Worm (Caenorhabditis elegans) whole organism, L2 larva: ENCODE data around the gene cdf-1.

Experiments used
- C34F6.9 ChIP-seq: fragments of 150-350 bp; optimal IDR thresholded peaks from 2 replicates; lab custom pipeline; 2014; ENCODE audit warnings: missing biosample characterization, missing genetic modification characterization
- F13H6.1 ChIP-seq: sonication (generic microtip); optimal IDR thresholded peaks from 2 replicates; lab custom pipeline; 2016; ENCODE audit warnings: missing genetic modification characterization, missing compliant biosample characterization
- R02D3.7 ChIP-seq: fragments of 150-350 bp; optimal IDR thresholded peaks from 2 replicates; lab custom pipeline; 2014; ENCODE audit warnings: missing biosample characterization, missing genetic modification characterization
- ama-1 ChIP-seq: fragments of 150-350 bp; optimal IDR thresholded peaks from 2 replicates; lab custom pipeline; 2018; ENCODE audit warnings: inconsistent platforms
- blmp-1 ChIP-seq: sonication (generic microtip); optimal IDR thresholded peaks from 2 replicates; lab custom pipeline; 2017; ENCODE audit warnings: missing genetic modification characterization, mild to moderate bottlenecking, missing compliant biosample characterization, antibody characterized with exemption, moderate library complexity; ENCODE audit not compliant: insufficient read depth
- ceh-16 ChIP-seq: fragments of 150-350 bp; optimal IDR thresholded peaks from 2 replicates; lab custom pipeline; 2014; ENCODE audit warnings: missing biosample characterization, missing genetic modification characterization
- ceh-82 ChIP-seq: fragments of 150-350 bp; optimal IDR thresholded peaks from 2 replicates; lab custom pipeline; 2014; ENCODE audit warnings: missing biosample characterization, missing genetic modification characterization
- crh-2 ChIP-seq: sonication (generic microtip); optimal IDR thresholded peaks from 2 replicates; lab custom pipeline; 2017; ENCODE audit warnings: missing biosample characterization, missing genetic modification characterization
- elt-1 ChIP-seq: fragments of 150-350 bp; optimal IDR thresholded peaks from 2 replicates; lab custom pipeline; 2014; ENCODE audit warnings: missing biosample characterization, missing genetic modification characterization
- fos-1 ChIP-seq: fragments of 150-350 bp; optimal IDR thresholded peaks from 2 replicates; lab custom pipeline; 2014; ENCODE audit warnings: missing biosample characterization, missing genetic modification characterization
- gmeb-1 ChIP-seq: fragments of 150-350 bp; optimal IDR thresholded peaks from 2 replicates; lab custom pipeline; 2014; ENCODE audit warnings: missing biosample characterization, missing genetic modification characterization
- lin-11 ChIP-seq: fragments of 150-350 bp; sonication (generic microtip); optimal IDR thresholded peaks from 2 replicates; lab custom pipeline; 2014; ENCODE audit warnings: missing biosample characterization, missing genetic modification characterization, inconsistent platforms, mixed read lengths
- lin-13 ChIP-seq: fragments of 150-350 bp; optimal IDR thresholded peaks from 2 replicates; lab custom pipeline; 2014; ENCODE audit warnings: missing biosample characterization, missing genetic modification reagents, missing genetic modification characterization
- lsy-2 ChIP-seq, 2 experiments: fragments of 150-350 bp in 1 of 2; sonication (generic microtip) in 1 of 2; optimal IDR thresholded peaks; 2 replicates each; lab custom pipeline; 2014 to 2017; ENCODE audit warnings: missing biosample characterization in 2 of 2, missing genetic modification characterization in 2 of 2
- nhr-10 ChIP-seq: sonication (generic microtip); optimal IDR thresholded peaks from 2 replicates; lab custom pipeline; 2017; ENCODE audit warnings: missing biosample characterization, missing genetic modification characterization
- nhr-11 ChIP-seq: fragments of 150-350 bp; optimal IDR thresholded peaks from 2 replicates; lab custom pipeline; 2014; ENCODE audit warnings: missing biosample characterization, missing genetic modification characterization
- nhr-129 ChIP-seq: fragments of 150-350 bp; optimal IDR thresholded peaks from 2 replicates; lab custom pipeline; 2014; ENCODE audit warnings: missing biosample characterization, missing genetic modification characterization
- nhr-21 ChIP-seq: fragments of 150-350 bp; optimal IDR thresholded peaks from 2 replicates; lab custom pipeline; 2014; ENCODE audit warnings: missing biosample characterization, missing genetic modification characterization
- nhr-23 ChIP-seq: fragments of 150-350 bp; optimal IDR thresholded peaks from 2 replicates; lab custom pipeline; 2014; ENCODE audit warnings: missing biosample characterization, missing genetic modification reagents, missing genetic modification characterization
- nhr-25 ChIP-seq: fragments of 150-350 bp; sonication (generic microtip); optimal IDR thresholded peaks from 3 replicates; lab custom pipeline; 2014; ENCODE audit warnings: missing biosample characterization, missing genetic modification characterization
- nhr-6 ChIP-seq: fragments of 150-350 bp; optimal IDR thresholded peaks from 2 replicates; lab custom pipeline; 2014; ENCODE audit warnings: missing biosample characterization, missing genetic modification characterization
- nhr-77 ChIP-seq: fragments of 150-350 bp; optimal IDR thresholded peaks from 2 replicates; lab custom pipeline; 2014; ENCODE audit warnings: missing biosample characterization, missing genetic modification characterization
- peb-1 ChIP-seq: fragments of 150-350 bp; optimal IDR thresholded peaks from 2 replicates; lab custom pipeline; 2014; ENCODE audit warnings: missing biosample characterization, missing genetic modification characterization
- skn-1 ChIP-seq: sonication (generic microtip); optimal IDR thresholded peaks from 2 replicates; lab custom pipeline; 2017; ENCODE audit warnings: missing biosample characterization, missing genetic modification characterization
- sma-9 ChIP-seq, 2 experiments: fragments of 150-350 bp in 1 of 2; sonication (generic microtip) in 1 of 2; optimal IDR thresholded peaks; 2 replicates each; lab custom pipeline; 2014 to 2016; ENCODE audit warnings: missing genetic modification characterization in 2 of 2, mild to moderate bottlenecking in 1 of 2, missing biosample characterization in 1 of 2, missing compliant biosample characterization in 1 of 2, missing genetic modification reagents in 1 of 2, moderate library complexity in 1 of 2
- unc-39 ChIP-seq: fragments of 150-350 bp; optimal IDR thresholded peaks from 2 replicates; lab custom pipeline; 2014; ENCODE audit warnings: missing biosample characterization, missing genetic modification characterization
- unc-55 ChIP-seq: fragments of 150-350 bp; sonication (generic microtip); optimal IDR thresholded peaks from 3 replicates; lab custom pipeline; 2014; ENCODE audit warnings: missing biosample characterization, missing genetic modification reagents, missing genetic modification characterization
- zag-1 ChIP-seq: fragments of 150-350 bp; optimal IDR thresholded peaks from 2 replicates; lab custom pipeline; 2014; ENCODE audit warnings: missing biosample characterization, missing genetic modification characterization

The cdf-1 gene

DNA sequence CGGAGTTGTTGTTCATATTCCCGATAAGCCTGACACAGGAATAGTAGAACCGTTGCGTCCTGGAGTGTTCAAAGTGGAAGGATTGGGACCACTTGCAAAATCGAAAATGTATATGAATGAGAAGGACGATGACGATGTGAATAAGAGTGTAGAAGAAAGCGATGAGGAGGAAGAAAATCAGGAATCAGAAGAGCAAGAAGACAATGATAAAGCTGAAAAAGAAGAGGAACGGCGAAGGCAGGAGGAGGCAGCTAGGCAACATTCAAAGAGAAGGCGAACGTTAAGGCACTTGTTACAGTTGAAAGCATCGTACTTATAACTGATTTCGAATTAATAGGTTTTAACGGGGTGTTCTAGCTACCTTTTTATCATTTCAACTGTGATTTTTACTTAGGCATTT is 38.7 kb upstream of the cdf-1 start:
- TF ChIP-seq nhr-10 (tag; lab: Kevin White, UChicago) (no peak), R02D3.7 (no peak), crh-2 (tag; lab: Kevin White, UChicago) (no peak), F13H6.1 (no peak), elt-1 (tag; lab: Kevin White, UChicago) (no peak), blmp-1 (tag; lab: Kevin White, UChicago) (no peak), nhr-129 (tag; lab: Kevin White, UChicago) (no peak), C34F6.9 (tag; lab: Kevin White, UChicago) (no peak), unc-39 (tag; lab: Kevin White, UChicago) (no peak)

DNA sequence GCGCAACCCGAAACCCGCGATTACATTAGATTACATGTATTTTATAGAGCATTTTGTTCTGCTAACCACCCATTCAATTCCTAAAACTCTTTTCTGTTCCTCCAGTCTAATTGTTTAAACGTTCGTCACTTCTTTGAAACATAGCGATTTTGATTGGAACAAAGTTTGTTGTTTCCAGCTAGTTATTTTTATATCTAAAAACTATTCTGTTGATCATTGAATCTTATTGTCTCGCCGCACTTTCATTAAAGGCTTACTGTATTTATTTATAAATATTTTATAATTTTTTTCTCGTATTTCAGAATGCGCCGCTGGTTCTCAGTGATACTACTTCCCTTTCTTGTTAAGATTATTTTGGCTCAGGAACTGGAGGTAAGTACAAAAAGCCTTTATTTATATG is 37.7 kb upstream of the cdf-1 start, which contains the start of gene T14E8.2:
Gene T14E8.2 (plus strand): TSS at position 301 of the 400 bp plus-strand sequence.
- TF ChIP-seq blmp-1 (tag; lab: Kevin White, UChicago) (no peak), C34F6.9 (tag; lab: Kevin White, UChicago) (no peak), nhr-21 (tag; lab: Kevin White, UChicago) (no peak), crh-2 (tag; lab: Kevin White, UChicago) (no peak), lsy-2 (tag; optimal IDR thresholded peaks at IDR 0.05; lab: Kevin White, UChicago) (no peak), nhr-25 (tag; lab: Kevin White, UChicago) (no peak), ama-1 (no peak), ceh-16 (tag; lab: Kevin White, UChicago) (no peak), nhr-23 (tag; lab: Kevin White, UChicago) (no peak), lin-11 (tag; lab: Kevin White, UChicago) (no peak), zag-1 (no peak), ceh-82 (tag; lab: Kevin White, UChicago) (no peak), nhr-11 (tag; lab: Kevin White, UChicago) (no peak), elt-1 (tag; lab: Kevin White, UChicago) (no peak), gmeb-1 (tag; lab: Kevin White, UChicago) (no peak), lin-13 (GFP tag; lab: Kevin White, UChicago) (no peak), nhr-6 (tag; lab: Kevin White, UChicago) (no peak)
- TF ChIP-seq, all 48 proteins: peak for 0

DNA sequence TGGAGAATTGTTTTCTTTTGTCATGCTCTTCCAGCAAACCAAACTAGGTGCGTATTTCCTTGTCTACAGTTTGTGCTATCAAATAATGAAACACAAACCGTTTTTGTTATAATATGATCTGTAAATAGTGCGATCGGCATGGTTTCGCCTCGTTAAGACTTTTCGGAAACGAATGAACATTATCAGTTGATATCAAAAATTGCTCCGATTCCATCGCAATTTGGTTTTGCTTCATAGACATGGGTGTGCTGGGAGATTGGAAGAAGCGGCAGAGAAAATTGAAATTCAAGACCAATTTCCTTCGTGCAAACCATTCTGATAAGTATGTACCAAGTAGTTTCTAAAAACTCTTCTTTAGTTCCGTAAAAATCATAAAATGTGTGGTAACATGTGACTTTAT is 33.1 kb upstream of the cdf-1 start:
- peak; percentile 56 for TF ChIP-seq fos-1 (tag; lab: Kevin White, UChicago)
- peak; percentile 11 for TF ChIP-seq sma-9 (GFP tag; optimal IDR thresholded peaks at IDR 0.05; lab: Kevin White, UChicago)
- no peak for TF ChIP-seq sma-9 (tag; optimal IDR thresholded peaks at IDR 0.05; lab: Kevin White, UChicago)
- no peak for TF ChIP-seq peb-1 (tag; lab: Kevin White, UChicago)

DNA sequence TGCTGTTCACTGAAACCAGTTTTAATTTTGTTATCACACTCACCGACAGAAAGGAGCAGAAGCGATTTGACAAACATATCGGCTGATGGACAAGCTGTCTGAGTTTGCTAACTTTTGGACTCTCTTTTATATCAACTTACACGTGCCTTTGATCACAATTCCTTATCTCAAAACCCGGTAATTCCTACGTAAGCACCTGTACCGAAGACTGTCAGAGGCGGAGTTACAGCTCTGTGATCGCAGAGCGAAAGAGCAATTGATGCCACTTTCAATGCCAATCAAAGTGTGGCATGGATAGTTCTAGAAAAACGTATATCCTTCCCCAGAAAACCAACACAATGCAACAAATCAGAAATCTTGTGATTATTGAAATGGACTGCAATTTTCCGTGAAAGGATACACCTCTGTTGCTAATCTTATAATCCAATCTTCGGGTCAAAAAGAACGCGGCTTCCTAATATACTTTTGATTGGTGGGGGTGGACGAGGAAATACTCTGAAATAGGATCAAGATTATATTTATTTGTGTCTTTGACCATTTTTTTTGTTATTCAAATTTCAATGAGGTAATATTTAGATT is 31.8 kb upstream of the cdf-1 start, which contains the start of gene ilys-5:
Gene ilys-5 (minus strand): TSS at position 140 of the 579 bp plus-strand sequence.
- TF ChIP-seq nhr-6 (tag; lab: Kevin White, UChicago) (no peak), sma-9 (GFP tag; optimal IDR thresholded peaks at IDR 0.05; lab: Kevin White, UChicago) (peak; percentile 68), sma-9 (tag; optimal IDR thresholded peaks at IDR 0.05; lab: Kevin White, UChicago) (no peak), skn-1 (tag; lab: Kevin White, UChicago) (no peak), unc-55 (GFP tag; lab: Kevin White, UChicago) (no peak), crh-2 (tag; lab: Kevin White, UChicago) (no peak), F13H6.1 (no peak), fos-1 (tag; lab: Kevin White, UChicago) (peak; percentile 26), nhr-129 (tag; lab: Kevin White, UChicago) (no peak)

DNA sequence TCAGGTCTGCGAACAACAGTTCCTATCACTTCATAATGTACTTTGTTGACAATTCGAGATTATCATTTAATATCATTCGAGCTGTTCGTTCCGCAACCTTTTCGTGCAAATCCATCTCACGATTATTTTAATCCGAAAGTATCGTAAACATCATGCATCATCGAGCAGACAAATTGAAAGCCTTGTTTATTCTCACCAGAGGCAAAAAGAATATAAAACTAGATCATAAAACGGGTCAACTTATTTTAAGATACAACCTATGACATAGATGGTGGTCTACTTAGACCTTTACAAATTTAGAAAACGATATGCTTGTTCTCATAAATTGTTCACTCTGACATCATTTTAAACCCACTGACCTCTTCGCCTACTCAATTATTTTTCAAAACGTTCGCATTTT is 28.1 kb upstream of the cdf-1 start:
- TF ChIP-seq fos-1 (tag; lab: Kevin White, UChicago) (peak; percentile 1), ama-1 (no peak)

DNA sequence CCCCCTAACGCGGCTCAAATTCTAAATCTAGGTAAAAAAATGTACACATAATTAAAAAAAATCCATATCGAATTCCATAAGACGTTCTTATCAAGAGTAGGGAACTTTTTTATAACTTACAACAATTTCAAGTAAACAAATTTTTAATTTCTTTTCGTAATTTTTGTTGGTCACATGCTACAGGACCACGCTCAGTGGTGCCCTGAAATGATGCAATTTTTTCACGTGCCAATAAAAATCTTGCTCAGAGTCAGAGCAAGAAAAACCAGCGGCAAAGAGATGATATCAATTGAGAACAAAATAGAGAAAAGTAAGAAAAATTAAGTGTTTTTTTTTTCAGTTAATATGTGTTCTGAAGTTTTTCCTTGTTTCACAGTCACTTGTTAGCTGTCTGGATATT is 27.0 kb upstream of the cdf-1 start:
- TF ChIP-seq lsy-2 (tag; optimal IDR thresholded peaks at IDR 0.05; lab: Kevin White, UChicago), result peak in 1 of 2 experiments; percentile 16
- no peak for TF ChIP-seq ceh-16 (tag; lab: Kevin White, UChicago)
- peak; percentile 96 for TF ChIP-seq nhr-129 (tag; lab: Kevin White, UChicago)
- TF ChIP-seq fos-1 (tag; lab: Kevin White, UChicago), result no peak
- TF ChIP-seq nhr-77 (tag; lab: Kevin White, UChicago), result no peak
